Worm (Caenorhabditis elegans) whole organism, midembryonic: ENCODE data around the gene math-25.

Experiments
- T22C8.4 ChIP-seq: fragments of 200-800 bp; sonication (Bioruptor generic); IDR thresholded peaks from 2 replicates; pipeline ENCODE4 v1.3.6; 2022; ENCODE audit warnings: missing genetic modification characterization, missing compliant biosample characterization
- flt-1 ChIP-seq: fragments of 200-800 bp; sonication (Bioruptor generic); IDR thresholded peaks from 2 replicates; pipeline ENCODE4 v1.3.6; 2022; ENCODE audit warnings: missing genetic modification characterization, missing compliant biosample characterization
- med-1 ChIP-seq: sonication (generic microtip); optimal IDR thresholded peaks from 2 replicates; lab custom pipeline; 2017; ENCODE audit warnings: missing genetic modification characterization, mild to moderate bottlenecking, missing compliant biosample characterization, antibody characterized with exemption, missing genetic modification reagents; ENCODE audit not compliant: insufficient read depth

- TF ChIP-seq flt-1 (GFP tag; lab: Robert Waterston, UW): no peak
- no peak for TF ChIP-seq med-1 (GFP tag; lab: Kevin White, UChicago)
- TF ChIP-seq T22C8.4 (GFP tag; lab: Robert Waterston, UW): no peak
Measured at ce11 chrII:1864278-1864677, 31.6 kb upstream of the math-25 start, which contains the start of gene C16C4.17.
